Fruit fly (Drosophila melanogaster) Kc167 (cell line): ENCODE data around the gene ect.

Source experiments
- Myc ChIP-seq: fragments of >200 bp; optimal IDR thresholded peaks from 2 replicates; lab custom pipeline; 2017; ENCODE audit warnings: missing external identifiers
- Sin3A ChIP-seq: fragments of >200 bp; optimal IDR thresholded peaks from 2 replicates; lab custom pipeline; 2018; ENCODE audit warnings: missing external identifiers
- h ChIP-seq: fragments of >200 bp; optimal IDR thresholded peaks from 3 replicates; lab custom pipeline; 2018; ENCODE audit warnings: missing external identifiers
- insv ChIP-seq: fragments of >200 bp; optimal IDR thresholded peaks from 3 replicates; lab custom pipeline; 2018; ENCODE audit warnings: missing external identifiers
- psq ChIP-seq: fragments of >200 bp; optimal IDR thresholded peaks from 2 replicates; lab custom pipeline; 2017; ENCODE audit warnings: missing external identifiers
- ttk ChIP-seq: sonication (Bioruptor generic); optimal IDR thresholded peaks from 2 replicates; lab custom pipeline; 2017; ENCODE audit warnings: missing external identifiers

DNA sequence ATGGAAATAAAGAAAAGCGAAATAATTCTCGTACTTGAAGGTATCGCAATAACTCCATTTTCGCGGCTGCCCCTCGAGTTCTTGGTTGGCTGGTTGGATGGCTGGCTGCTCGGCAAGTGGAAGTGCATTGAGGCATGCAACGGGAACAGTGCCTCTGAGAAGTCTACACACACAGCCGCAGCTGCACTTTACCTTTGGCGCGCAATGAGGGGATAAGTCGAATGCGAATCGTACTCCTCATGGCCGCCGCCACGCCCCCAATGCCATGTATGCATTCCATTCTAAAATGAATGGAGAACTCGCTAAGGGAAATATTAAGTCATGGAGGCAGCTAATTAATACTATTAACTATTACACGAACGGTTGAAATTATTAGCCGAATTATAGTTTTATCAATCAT, 48.2 kb upstream of the ect start:
- no peak for TF ChIP-seq h (lab: Kevin White, UChicago)
- no peak for TF ChIP-seq Myc (lab: Kevin White, UChicago)
- TF ChIP-seq psq (lab: Kevin White, UChicago) = no peak
- no peak for TF ChIP-seq Sin3A (lab: Kevin White, UChicago)
- no peak for TF ChIP-seq ttk (lab: Kevin White, UChicago)
- no peak for TF ChIP-seq insv (lab: Kevin White, UChicago)
